Fruit fly (Drosophila melanogaster): ENCODE data around the gene mfas.

The mfas gene

DNA sequence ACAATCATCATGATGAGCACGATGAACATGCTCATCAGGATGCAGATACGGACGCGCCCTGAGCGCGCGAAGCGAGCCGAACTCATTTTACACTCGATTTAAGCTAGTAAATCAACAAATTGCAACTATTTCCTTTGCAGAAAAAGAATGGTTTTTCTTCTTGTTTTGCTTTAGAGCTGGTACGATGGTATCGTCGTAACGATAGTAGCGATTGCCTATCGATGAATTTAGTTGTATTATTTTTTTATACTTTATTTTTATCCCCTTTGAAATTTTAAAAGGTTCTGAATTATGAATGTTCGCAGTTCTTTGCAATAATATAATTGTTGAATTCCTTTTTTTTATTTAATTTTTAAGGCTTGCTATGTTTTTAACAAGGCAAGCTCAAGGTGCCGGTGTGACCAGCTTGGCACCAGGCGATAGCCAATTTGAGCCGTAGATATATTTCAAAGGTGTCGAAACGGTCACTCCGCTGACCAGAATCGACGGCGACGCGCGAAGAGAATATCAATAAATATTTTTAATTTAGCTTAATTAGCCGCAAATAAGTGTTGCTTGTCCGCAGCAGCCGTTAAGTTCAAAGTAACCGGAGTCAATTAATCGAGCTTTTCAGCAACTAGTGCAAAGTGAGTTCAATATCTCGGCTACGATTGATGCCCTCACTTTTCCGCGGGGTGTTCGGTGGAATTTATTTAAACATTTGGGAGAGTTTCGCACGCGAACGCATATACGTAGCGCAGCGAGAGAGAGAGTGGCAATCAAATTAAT, 25.7 kb downstream of the mfas start, which contains the start of the genes CG12213 and GC1 (continued):
- TF ChIP-seq CG11902 (GFP tag; optimal IDR thresholded peaks at IDR 0.05) (no peak), CG7368 (GFP tag; optimal IDR thresholded peaks at IDR 0.05) (no peak), achi (GFP tag; optimal IDR thresholded peaks at IDR 0.05) (peak; percentile 15), salr (GFP tag; optimal IDR thresholded peaks at IDR 0.05) (no peak), CG6808 (GFP tag; optimal IDR thresholded peaks at IDR 0.05) (peak; percentile 9), Ets21C (GFP tag; optimal IDR thresholded peaks at IDR 0.05) (peak; percentile 14), CG10669 (GFP tag; optimal IDR thresholded peaks at IDR 0.05) (no peak), Lpt (GFP tag; optimal IDR thresholded peaks at IDR 0.05) (no peak), Eip78C (GFP tag) (peak; percentile 36), Hr39 (GFP tag; optimal IDR thresholded peaks at IDR 0.05) (peak; percentile 24), CG10631 (GFP tag; optimal IDR thresholded peaks at IDR 0.05) (peak; percentile 29), CG15336 (GFP tag; IDR thresholded peaks at IDR 0.05) (no peak; the same call in 1 of the 2 replicates), Eip75B (GFP tag; optimal IDR thresholded peaks at IDR 0.05) (peak; percentile 40), CG4318 (GFP tag; optimal IDR thresholded peaks at IDR 0.05) (no peak), net (GFP tag; optimal IDR thresholded peaks at IDR 0.05) (no peak), Smox (GFP tag; optimal IDR thresholded peaks at IDR 0.05) (no peak), CG3032 (tag; optimal IDR thresholded peaks at IDR 0.05) (peak; percentile 57)

DNA sequence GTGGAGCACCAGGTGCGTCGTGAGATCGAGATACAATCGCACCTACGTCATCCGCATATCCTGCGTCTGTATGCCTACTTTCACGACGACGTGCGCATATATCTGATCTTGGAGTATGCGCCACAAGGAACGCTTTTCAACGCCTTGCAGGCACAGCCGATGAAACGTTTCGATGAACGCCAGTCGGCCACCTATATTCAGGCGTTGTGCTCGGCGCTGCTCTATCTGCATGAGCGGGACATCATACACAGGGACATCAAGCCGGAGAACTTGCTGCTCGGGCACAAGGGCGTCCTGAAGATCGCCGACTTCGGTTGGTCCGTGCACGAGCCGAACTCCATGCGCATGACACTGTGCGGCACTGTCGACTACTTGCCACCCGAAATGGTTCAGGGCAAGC, 29.1 kb downstream of the mfas start:
- TF ChIP-seq CG10669 (GFP tag; optimal IDR thresholded peaks at IDR 0.05) (no peak), OdsH (GFP tag; optimal IDR thresholded peaks at IDR 0.05) (no peak), Eip93F (GFP tag; optimal IDR thresholded peaks at IDR 0.05) (no peak), eg (GFP tag; IDR thresholded peaks at IDR 0.05) (no peak), Smox (GFP tag; optimal IDR thresholded peaks at IDR 0.05) (no peak), Hr39 (GFP tag; optimal IDR thresholded peaks at IDR 0.05) (no peak), CG6163 (GFP tag; IDR thresholded peaks at IDR 0.05) (no peak), CG4318 (GFP tag; optimal IDR thresholded peaks at IDR 0.05) (no peak)

DNA sequence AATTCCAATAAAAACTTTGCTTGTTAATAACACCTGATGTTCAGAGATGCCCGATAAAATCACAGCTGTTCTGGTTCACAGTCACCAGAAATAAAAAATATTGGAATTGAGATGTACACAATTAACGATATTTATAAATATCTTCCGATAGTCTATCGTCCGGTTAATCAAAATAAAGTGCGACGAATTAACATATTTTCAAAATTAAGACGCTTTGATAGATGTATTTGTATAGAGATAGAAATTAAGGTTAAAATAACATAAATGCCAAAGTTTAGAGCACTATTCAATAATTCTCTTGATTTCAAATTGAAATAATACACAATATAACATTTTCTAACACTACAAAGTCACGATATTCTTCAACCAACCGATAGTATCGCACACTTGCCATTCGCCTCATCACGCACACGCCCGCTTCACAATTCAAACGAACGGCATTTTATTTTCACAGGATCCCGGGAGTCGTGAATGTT, 30.3 kb downstream of the mfas start, which contains the start of the genes CG3281 and aurA:
CG3281 (minus strand) TSS at position 67 of the 476 bp plus-strand sequence.
aurA (plus strand) TSS at position 386 of the 476 bp plus-strand sequence.
- TF ChIP-seq Lpt (GFP tag; optimal IDR thresholded peaks at IDR 0.05): peak; percentile 41
- TF ChIP-seq eg (GFP tag; IDR thresholded peaks at IDR 0.05): no peak
- TF ChIP-seq Hr39 (GFP tag; optimal IDR thresholded peaks at IDR 0.05): peak; percentile 80
- peak; percentile 28; the same call in 1 of the 2 replicates for TF ChIP-seq Gug (GFP tag; IDR thresholded peaks at IDR 0.05)
- TF ChIP-seq Blimp-1 (GFP tag; optimal IDR thresholded peaks at IDR 0.05): no peak
- TF ChIP-seq net (GFP tag; optimal IDR thresholded peaks at IDR 0.05): no peak
- peak; percentile 66 for TF ChIP-seq acj6 (GFP tag; optimal IDR thresholded peaks at IDR 0.05)
- TF ChIP-seq CG3919 (GFP tag; optimal IDR thresholded peaks at IDR 0.05): no peak
- TF ChIP-seq Eip78C (GFP tag): peak; percentile 85
- TF ChIP-seq Ets21C (GFP tag; optimal IDR thresholded peaks at IDR 0.05): peak; percentile 61
- peak in 1 of 2 experiments; percentile 8 for TF ChIP-seq salr (GFP tag; optimal IDR thresholded peaks at IDR 0.05)
- no peak for TF ChIP-seq fd59A (GFP tag; optimal IDR thresholded peaks at IDR 0.05)
- TF ChIP-seq CG7368 (GFP tag; optimal IDR thresholded peaks at IDR 0.05): peak; percentile 5
- no peak for TF ChIP-seq Sox102F (GFP tag; optimal IDR thresholded peaks at IDR 0.05)
- TF ChIP-seq Sox15 (GFP tag; optimal IDR thresholded peaks at IDR 0.05): peak; percentile 68
- no peak for TF ChIP-seq fd85E (GFP tag; optimal IDR thresholded peaks at IDR 0.05)
- TF ChIP-seq pdm3 (GFP tag; optimal IDR thresholded peaks at IDR 0.05): no peak
- TF ChIP-seq OdsH (GFP tag; optimal IDR thresholded peaks at IDR 0.05): peak; percentile 70
- TF ChIP-seq topi (GFP tag; optimal IDR thresholded peaks at IDR 0.05): peak; percentile 74
- no peak for TF ChIP-seq Eip93F (GFP tag; optimal IDR thresholded peaks at IDR 0.05)
- no peak for TF ChIP-seq fkh (GFP tag; optimal IDR thresholded peaks at IDR 0.05)
- peak; percentile 79 for TF ChIP-seq svp (GFP tag)
- TF ChIP-seq CG31627 (GFP tag; optimal IDR thresholded peaks at IDR 0.05): peak; percentile 82
- peak; percentile 18 for TF ChIP-seq dsx (GFP tag; optimal IDR thresholded peaks at IDR 0.05; ENCODE audit: poor library complexity, severe bottlenecking)
- TF ChIP-seq spab (GFP tag; optimal IDR thresholded peaks at IDR 0.05): no peak
- peak; percentile 74 for TF ChIP-seq Eip75B (GFP tag; optimal IDR thresholded peaks at IDR 0.05)
- TF ChIP-seq CG8632 (GFP tag; optimal IDR thresholded peaks at IDR 0.05): peak; percentile 5
- TF ChIP-seq CG1621 (tag; optimal IDR thresholded peaks at IDR 0.05): no peak
- no peak for TF ChIP-seq CG16779 (tag; optimal IDR thresholded peaks at IDR 0.05)
- no peak; the same call in 2 of the 3 replicates for TF ChIP-seq CG6163 (GFP tag; IDR thresholded peaks at IDR 0.05)
- TF ChIP-seq CG15336 (GFP tag; IDR thresholded peaks at IDR 0.05): no peak
- peak; percentile 57 for TF ChIP-seq CG32006 (GFP tag; optimal IDR thresholded peaks at IDR 0.05)
- no peak for TF ChIP-seq CG4318 (GFP tag; optimal IDR thresholded peaks at IDR 0.05)
- peak; percentile 32 for TF ChIP-seq CG6808 (GFP tag; optimal IDR thresholded peaks at IDR 0.05)
- TF ChIP-seq CG8119 (GFP tag; IDR thresholded peaks at IDR 0.05): 0 out of 3 replicates have a peak, but pooled peaks have one; percentile 21
- TF ChIP-seq ss (GFP tag; optimal IDR thresholded peaks at IDR 0.05): peak; percentile 9 to 38
- TF ChIP-seq CG9139 (GFP tag; optimal IDR thresholded peaks at IDR 0.05): no peak
- peak; percentile 75 for TF ChIP-seq CG3032 (tag; optimal IDR thresholded peaks at IDR 0.05)

Data from whole organism, prepupa.